Worm (Caenorhabditis elegans) whole organism, L4/young adult: ENCODE data around the gene him-5.

Experiments used
- W03F9.2 ChIP-seq: fragments of 150-350 bp; optimal IDR thresholded peaks from 2 replicates; lab custom pipeline; 2014; ENCODE audit warnings: missing biosample characterization, missing genetic modification characterization
- dao-5 ChIP-seq: sonication (generic microtip); optimal IDR thresholded peaks from 2 replicates; lab custom pipeline; 2016; ENCODE audit warnings: missing genotype, missing genetic modification characterization, moderate library complexity, missing compliant biosample characterization
- him-1 ChIP-seq: sonication (generic microtip); optimal IDR thresholded peaks from 2 replicates; lab custom pipeline; 2016; ENCODE audit warnings: missing genotype, missing genetic modification reagents, missing genetic modification characterization, missing compliant biosample characterization

ce11 chrV:14094546-14094945 lies 4.3 kb downstream of the him-5 start:
- TF ChIP-seq him-1 (tag; lab: Kevin White, UChicago), result no peak
- TF ChIP-seq dao-5 (tag; lab: Kevin White, UChicago), result no peak
- no peak for TF ChIP-seq W03F9.2 (tag; lab: Kevin White, UChicago)
